Fruit fly (Drosophila melanogaster): ENCODE results near the gene CG5823.

dm6 chr3R:17539789-17540496 is 5.6 kb upstream of the CG5823 start, which contains the start of gene SF1:
- no peak for TF ChIP-seq ttk (optimal IDR thresholded peaks at IDR 0.05)
- TF ChIP-seq psq (optimal IDR thresholded peaks at IDR 0.05): no peak
